Worm (Caenorhabditis elegans) whole organism, late embryonic: Measurements from ENCODE around the gene F08D12.15.

Source experiments
- F13H6.1 ChIP-seq: sonication (generic microtip); optimal IDR thresholded peaks from 2 replicates; lab custom pipeline; 2016; ENCODE audit warnings: missing genetic modification characterization, missing compliant biosample characterization
- ceh-6 ChIP-seq: fragments of 200-800 bp; sonication (Bioruptor generic); optimal IDR thresholded peaks from 2 replicates; lab custom pipeline; 2018; ENCODE audit warnings: mild to moderate bottlenecking, missing genetic modification characterization, missing compliant biosample characterization
- ceh-9 ChIP-seq: sonication (generic microtip); optimal IDR thresholded peaks from 2 replicates; lab custom pipeline; 2016; ENCODE audit warnings: mild to moderate bottlenecking, missing genetic modification characterization, inconsistent platforms, missing compliant biosample characterization
- hlh-30 ChIP-seq: sonication (generic microtip); optimal IDR thresholded peaks from 2 replicates; lab custom pipeline; 2017; ENCODE audit warnings: antibody characterized with exemption, missing genetic modification characterization, missing compliant biosample characterization; ENCODE audit not compliant: insufficient read depth
- nfya-1 ChIP-seq: sonication (generic microtip); optimal IDR thresholded peaks from 2 replicates; lab custom pipeline; 2017; ENCODE audit warnings: missing genetic modification characterization, mild to moderate bottlenecking, missing compliant biosample characterization, antibody characterized with exemption, moderate library complexity
- nhr-11 ChIP-seq: fragments of 150-350 bp; optimal IDR thresholded peaks from 2 replicates; lab custom pipeline; 2014; ENCODE audit warnings: missing biosample characterization, missing genetic modification characterization
- pha-2 ChIP-seq: sonication (generic microtip); optimal IDR thresholded peaks from 2 replicates; lab custom pipeline; 2017; ENCODE audit warnings: mild to moderate bottlenecking, missing genetic modification characterization, missing compliant biosample characterization
- pha-4 ChIP-seq: fragments of 150-350 bp; optimal IDR thresholded peaks from 2 replicates; lab custom pipeline; 2018; ENCODE audit warnings: missing biosample characterization, missing genetic modification reagents, missing genetic modification characterization
- pqm-1 ChIP-seq: sonication (generic microtip); optimal IDR thresholded peaks from 2 replicates; lab custom pipeline; 2016; ENCODE audit warnings: missing genetic modification characterization, missing compliant biosample characterization
- ref-2 ChIP-seq: sonication (generic microtip); optimal IDR thresholded peaks from 2 replicates; lab custom pipeline; 2016; ENCODE audit warnings: missing genetic modification characterization, missing compliant biosample characterization

- TF ChIP-seq ref-2 (no peak), pha-2 (tag; lab: Kevin White, UChicago) (no peak), pqm-1 (tag; lab: Kevin White, UChicago) (no peak), ceh-6 (GFP tag; lab: Kevin White, UChicago) (no peak), nhr-11 (tag; lab: Kevin White, UChicago) (no peak), F13H6.1 (tag; lab: Kevin White, UChicago) (no peak), nfya-1 (tag; lab: Kevin White, UChicago) (no peak), pha-4 (no peak), hlh-30 (tag; lab: Kevin White, UChicago) (no peak), ceh-9 (tag; lab: Kevin White, UChicago) (no peak)
Measured at ce11 chrII:2736156-2736728, 30.2 kb upstream of the F08D12.15 start, which contains the start of gene T05A8.8.
